Worm (Caenorhabditis elegans): ENCODE measurements around the gene F34D10.9.

Gene F34D10.9

DNA sequence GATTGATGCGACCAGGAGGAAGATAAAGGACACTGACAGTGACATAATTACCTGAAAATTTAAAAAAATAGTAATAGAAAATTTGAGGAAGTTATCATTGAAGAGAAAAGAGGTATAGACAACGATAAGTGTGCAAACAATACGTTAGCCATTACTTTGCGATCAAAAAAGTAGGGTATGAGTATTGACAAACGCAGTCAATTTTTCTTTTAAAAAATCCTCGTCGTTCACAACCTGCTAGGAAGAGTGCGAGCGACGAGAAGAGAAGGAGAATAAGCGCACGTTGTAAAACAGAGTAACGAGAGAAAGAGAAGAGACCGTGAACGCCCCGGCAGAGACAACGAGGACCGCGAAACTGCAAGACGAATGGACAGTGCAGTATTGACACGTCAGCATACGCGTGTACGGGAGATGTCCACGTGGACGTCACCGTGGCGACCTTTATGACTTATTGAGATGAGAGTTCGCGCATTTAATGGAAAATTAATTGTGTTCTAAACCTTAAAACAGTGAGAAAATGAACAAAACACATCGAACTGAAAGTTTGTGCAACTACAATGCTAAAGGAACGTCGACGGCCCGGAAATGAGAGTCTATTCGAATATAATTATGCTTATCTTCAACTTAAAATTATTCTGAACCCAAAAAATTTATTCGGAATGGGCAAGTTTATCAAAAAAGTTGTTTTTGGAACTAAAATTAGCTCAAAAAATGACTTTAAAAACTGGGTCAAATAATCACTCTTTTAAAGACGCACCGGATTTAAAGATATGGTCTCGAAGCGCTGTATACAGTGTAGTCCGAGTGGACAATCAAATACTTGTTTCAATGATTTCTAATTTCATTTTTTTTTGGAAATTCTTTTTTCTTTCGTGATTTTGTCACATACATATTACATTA is 27.8 kb downstream of the F34D10.9 start, which contains the start of the genes pdi-1 and C14B1.2:
Gene pdi-1 (minus strand): TSS at position 51 of the 900 bp plus-strand sequence.
Gene C14B1.2 (plus strand): TSS at position 850 of the 900 bp plus-strand sequence.
- TF ChIP-seq tab-1 (GFP tag; IDR thresholded peaks at IDR 0.05) (no peak), ztf-29 (GFP tag; IDR thresholded peaks at IDR 0.05) (0 out of 2 replicates have a peak, but pooled peaks have one; percentile 20)

ce11 chrIII:3699275-3699674 is 30.1 kb downstream of the F34D10.9 start, which contains the start of gene cyn-9:
TSS of gene cyn-9 (minus strand) at chrIII:3699640.
- TF ChIP-seq klf-2 (GFP tag; conservative IDR thresholded peaks at IDR 0.05), result no peak
- TF ChIP-seq T22C8.4 (GFP tag; IDR thresholded peaks at IDR 0.05), result no peak
- no peak for TF ChIP-seq flt-1 (GFP tag; IDR thresholded peaks at IDR 0.05)

- no peak for TF ChIP-seq ref-1 (GFP tag; conservative IDR thresholded peaks at IDR 0.05)
- no peak for TF ChIP-seq klf-2 (GFP tag; conservative IDR thresholded peaks at IDR 0.05)
These were observed 31.1 kb downstream of the F34D10.9 start for ce11 chrIII:3698366-3698765.

DNA sequence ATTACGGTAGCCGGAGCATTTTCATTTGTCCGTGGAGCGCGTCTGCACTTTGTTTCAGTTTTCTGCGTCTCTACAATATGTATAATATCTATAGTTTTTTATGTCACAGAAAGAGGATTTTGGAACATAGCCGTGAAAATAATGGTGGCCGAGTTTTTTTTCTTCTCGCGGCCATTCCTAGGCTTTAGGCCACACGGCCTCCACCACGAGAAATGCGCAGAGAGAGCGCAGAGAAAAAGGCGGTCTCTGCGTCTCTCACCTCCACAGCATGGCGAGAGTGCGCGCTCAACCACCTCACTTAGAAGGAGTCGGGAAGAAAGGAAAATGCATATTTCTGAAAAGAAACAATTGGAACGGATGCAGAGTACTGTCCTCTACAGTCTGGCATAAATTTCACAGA is 34.0 kb downstream of the F34D10.9 start:
- TF ChIP-seq klf-2 (GFP tag; conservative IDR thresholded peaks at IDR 0.05) (peak; percentile 54; the same call in 1 of the 2 replicates), ref-1 (GFP tag; conservative IDR thresholded peaks at IDR 0.05) (0 out of 2 replicates have a peak, but pooled peaks have one; percentile 15), ztf-23 (GFP tag; IDR thresholded peaks at IDR 0.05) (peak; percentile 81)

DNA sequence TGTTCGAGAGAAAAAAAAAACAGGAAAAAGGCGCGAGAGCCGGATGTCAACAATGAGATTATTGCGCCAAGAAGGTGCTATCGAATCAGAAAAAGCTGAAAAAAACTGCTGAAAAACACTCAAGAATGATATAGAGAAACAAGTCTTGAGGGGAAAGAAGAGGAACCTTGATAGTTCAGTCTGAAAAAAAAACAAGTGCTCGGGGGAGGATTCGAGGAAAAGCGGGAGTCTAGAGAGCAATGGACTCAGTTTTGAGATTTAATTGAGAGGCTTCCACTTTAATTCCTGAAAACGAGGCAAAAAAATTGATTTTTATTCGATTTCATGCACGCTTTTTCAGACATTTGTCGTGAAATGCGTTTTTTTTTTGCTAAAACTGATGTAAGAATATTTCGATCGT is 34.8 kb downstream of the F34D10.9 start, which contains the start of gene npr-15:
Gene npr-15 (minus strand): TSS at position 101 of the 400 bp plus-strand sequence.
- TF ChIP-seq ztf-29 (GFP tag; IDR thresholded peaks at IDR 0.05) (no peak), flt-1 (GFP tag; IDR thresholded peaks at IDR 0.05) (no peak), ref-1 (GFP tag; conservative IDR thresholded peaks at IDR 0.05) (no peak), klf-2 (GFP tag; conservative IDR thresholded peaks at IDR 0.05) (no peak), tab-1 (GFP tag; IDR thresholded peaks at IDR 0.05) (no peak), ztf-23 (GFP tag; IDR thresholded peaks at IDR 0.05) (no peak)

DNA sequence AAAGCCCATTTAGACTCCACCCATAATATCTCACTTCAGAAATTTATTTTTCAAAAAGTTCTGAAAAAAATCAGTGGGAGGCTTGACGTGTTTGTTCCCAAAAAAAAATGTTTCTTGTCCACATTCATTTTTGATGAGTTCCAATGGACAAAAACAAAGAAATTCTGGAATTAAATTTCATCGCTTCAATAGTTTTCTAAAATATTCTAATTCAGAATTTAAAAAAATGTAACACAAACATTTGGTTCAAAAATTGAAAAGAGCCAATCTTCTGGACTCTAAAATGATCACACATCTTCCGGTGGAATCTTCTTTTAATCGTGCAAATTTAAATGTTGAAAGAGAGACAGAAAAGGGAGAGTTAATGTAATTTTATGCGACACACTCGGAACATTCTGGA is 36.9 kb downstream of the F34D10.9 start:
- TF ChIP-seq ref-1 (GFP tag; conservative IDR thresholded peaks at IDR 0.05) (no peak), ztf-29 (GFP tag; IDR thresholded peaks at IDR 0.05) (no peak), cog-1 (tag; optimal IDR thresholded peaks at IDR 0.05) (no peak), ztf-23 (GFP tag; IDR thresholded peaks at IDR 0.05) (no peak), T22C8.4 (GFP tag; IDR thresholded peaks at IDR 0.05) (no peak), klf-2 (GFP tag; conservative IDR thresholded peaks at IDR 0.05) (no peak), flt-1 (GFP tag; IDR thresholded peaks at IDR 0.05) (no peak), med-1 (GFP tag; optimal IDR thresholded peaks at IDR 0.05; ENCODE audit: insufficient read depth) (no peak)

DNA sequence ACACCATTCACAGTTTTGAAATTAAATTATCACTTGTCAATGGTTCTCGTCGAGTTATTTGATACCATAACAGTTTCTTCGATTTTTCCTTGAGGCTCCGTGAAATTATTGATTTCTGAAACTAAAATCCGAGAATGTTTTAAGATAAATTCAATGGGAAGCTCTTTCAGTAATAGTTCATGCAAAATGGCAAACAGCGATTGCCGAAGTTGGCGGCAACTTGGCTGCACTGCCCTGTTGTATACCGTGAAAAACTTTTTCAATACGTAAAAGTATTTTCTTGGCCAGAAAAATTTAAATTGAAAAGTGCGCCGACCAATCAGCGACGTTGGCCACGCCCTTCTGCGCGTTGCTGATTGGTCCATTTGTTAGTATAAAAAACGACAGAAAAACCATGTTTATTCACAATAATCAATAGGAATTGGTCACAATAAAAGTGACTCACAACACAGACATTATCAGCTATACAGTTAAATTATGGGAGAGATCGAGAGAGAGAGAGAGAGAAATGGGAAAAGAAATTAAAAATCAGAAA is 46.5 kb downstream of the F34D10.9 start:
- TF ChIP-seq med-1 (GFP tag; optimal IDR thresholded peaks at IDR 0.05; ENCODE audit: insufficient read depth), result no peak
- TF ChIP-seq T22C8.4 (GFP tag; IDR thresholded peaks at IDR 0.05), result no peak
- no peak for TF ChIP-seq ref-1 (GFP tag; conservative IDR thresholded peaks at IDR 0.05)
- TF ChIP-seq ztf-23 (GFP tag; IDR thresholded peaks at IDR 0.05), result no peak
- TF ChIP-seq tab-1 (GFP tag; IDR thresholded peaks at IDR 0.05), result no peak
- TF ChIP-seq cog-1 (tag; optimal IDR thresholded peaks at IDR 0.05), result no peak

- no peak for TF ChIP-seq ztf-23 (GFP tag; IDR thresholded peaks at IDR 0.05)
These were observed 48.0 kb downstream of the F34D10.9 start for ce11 chrIII:3681351-3681938.

- no peak for TF ChIP-seq klf-2 (GFP tag; conservative IDR thresholded peaks at IDR 0.05)
- TF ChIP-seq flt-1 (GFP tag; IDR thresholded peaks at IDR 0.05), result no peak
- no peak for TF ChIP-seq cog-1 (tag; optimal IDR thresholded peaks at IDR 0.05)
- TF ChIP-seq ref-1 (GFP tag; conservative IDR thresholded peaks at IDR 0.05), result no peak
- TF ChIP-seq med-1 (GFP tag; optimal IDR thresholded peaks at IDR 0.05; ENCODE audit: insufficient read depth), result no peak
- TF ChIP-seq ztf-29 (GFP tag; IDR thresholded peaks at IDR 0.05), result no peak
- no peak for TF ChIP-seq tab-1 (GFP tag; IDR thresholded peaks at IDR 0.05)
- TF ChIP-seq T22C8.4 (GFP tag; IDR thresholded peaks at IDR 0.05), result no peak
- no peak for TF ChIP-seq ztf-23 (GFP tag; IDR thresholded peaks at IDR 0.05)
These were observed 50.3 kb downstream of the F34D10.9 start for ce11 chrIII:3679083-3679482.

DNA sequence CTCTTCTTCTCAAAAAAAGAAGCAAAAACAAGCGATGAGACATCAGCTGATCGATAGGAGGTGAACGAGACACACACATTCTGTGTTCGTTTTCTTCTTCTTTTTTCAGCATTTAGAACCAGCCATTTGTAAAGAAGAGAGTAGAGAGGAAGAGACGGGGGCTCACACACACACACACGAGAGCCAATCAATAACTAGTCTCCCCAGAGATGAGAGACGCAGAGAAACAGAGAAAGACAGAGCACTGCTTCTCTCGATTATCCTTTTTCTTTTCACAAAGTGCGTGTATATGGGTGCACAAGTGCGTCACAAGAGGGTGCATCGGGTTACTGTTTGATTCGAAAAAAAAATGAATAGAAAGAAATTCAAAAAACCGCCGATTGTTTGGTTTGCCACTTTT is 52.0 kb downstream of the F34D10.9 start:
- TF ChIP-seq T22C8.4 (GFP tag; IDR thresholded peaks at IDR 0.05) (peak; percentile 96), ref-1 (GFP tag; conservative IDR thresholded peaks at IDR 0.05) (no peak)
